Fruit fly (Drosophila melanogaster) ovary, adult (tissue): ENCODE data around the gene mab-21.

Experiments
- CG17801 ChIP-seq: fragments of 200-800 bp; optimal IDR thresholded peaks from 2 replicates; lab custom pipeline; 2019; ENCODE audit warnings: missing biosample characterization, mild to moderate bottlenecking, missing genetic modification characterization, moderate library complexity; ENCODE audit not compliant: partially characterized antibody

The mab-21 gene

DNA sequence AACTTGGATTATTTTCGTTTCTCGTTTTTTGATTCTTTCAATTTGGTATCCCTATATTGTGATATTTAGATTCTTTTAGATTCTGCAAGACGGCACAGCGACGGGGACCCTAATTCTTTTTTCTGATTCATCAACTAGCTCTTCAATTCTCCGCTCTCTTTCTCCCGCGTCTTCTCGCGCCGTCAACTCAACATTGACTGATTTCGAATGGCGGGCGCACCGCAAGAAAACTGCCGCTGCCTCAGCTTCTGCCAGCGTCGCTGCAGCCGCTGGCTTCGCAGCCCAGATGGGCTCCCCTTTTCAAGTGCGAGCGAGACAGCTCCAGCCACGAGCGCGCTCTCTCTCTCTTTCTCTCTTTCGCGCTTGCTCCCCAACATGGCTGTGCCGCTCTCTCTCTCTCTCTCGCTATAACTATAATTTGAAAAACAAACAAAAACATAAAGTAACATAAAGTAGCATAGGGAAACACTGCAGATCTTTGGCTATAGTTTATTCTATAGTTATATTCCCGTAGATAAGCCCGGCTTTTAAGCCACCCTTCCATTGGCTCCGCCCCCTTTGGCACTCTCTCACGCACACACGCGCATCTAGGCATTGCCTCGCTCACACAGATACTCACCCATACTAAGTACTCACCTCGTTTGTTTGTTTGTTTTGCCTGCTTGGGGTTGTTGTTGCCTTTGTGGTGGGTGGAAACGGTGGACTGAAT lies at the start of gene mab-21:
TSS of gene mab-21 (minus strand) at position 206 of the 709 bp plus-strand sequence.
- TF ChIP-seq CG17801, result no peak

- no peak for TF ChIP-seq CG17801
Observed at dm6 chrX:6062160-6062559, 49.2 kb upstream of the mab-21 start.

DNA sequence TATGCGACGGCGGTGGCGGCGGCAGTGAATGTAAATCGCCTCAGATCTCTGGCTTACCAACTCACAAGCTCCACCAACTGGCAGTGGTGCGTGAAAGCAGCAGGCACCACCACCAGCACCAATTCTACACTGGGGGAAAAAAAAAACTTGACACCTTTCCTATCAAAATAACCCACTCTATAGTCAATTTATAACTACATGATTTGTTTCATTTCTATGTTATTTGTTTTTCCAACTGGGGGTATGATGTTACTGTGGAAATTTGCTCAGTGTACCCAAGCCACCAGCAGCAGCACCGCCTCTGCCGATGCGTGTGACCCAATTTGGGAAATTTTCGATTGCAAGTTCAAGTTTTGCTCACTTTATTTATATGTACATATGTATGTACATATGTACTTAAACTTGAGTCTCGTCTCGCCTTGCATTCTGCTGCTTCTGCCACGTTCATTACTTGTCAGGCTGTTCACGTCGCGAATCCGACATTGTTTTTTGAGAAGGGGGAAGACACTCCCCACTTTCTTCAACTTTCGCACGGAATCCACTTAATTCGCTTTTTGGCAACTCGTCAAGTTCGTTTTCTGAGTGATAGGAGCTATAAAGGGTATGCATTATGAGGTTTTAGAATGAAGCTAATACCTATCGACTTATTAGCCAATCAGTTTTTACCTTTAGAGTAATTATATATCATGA lies 46.3 kb upstream of the mab-21 start:
- no peak for TF ChIP-seq CG17801

- no peak for TF ChIP-seq CG17801
Observed at dm6 chrX:6054031-6054430, 41.0 kb upstream of the mab-21 start.

DNA sequence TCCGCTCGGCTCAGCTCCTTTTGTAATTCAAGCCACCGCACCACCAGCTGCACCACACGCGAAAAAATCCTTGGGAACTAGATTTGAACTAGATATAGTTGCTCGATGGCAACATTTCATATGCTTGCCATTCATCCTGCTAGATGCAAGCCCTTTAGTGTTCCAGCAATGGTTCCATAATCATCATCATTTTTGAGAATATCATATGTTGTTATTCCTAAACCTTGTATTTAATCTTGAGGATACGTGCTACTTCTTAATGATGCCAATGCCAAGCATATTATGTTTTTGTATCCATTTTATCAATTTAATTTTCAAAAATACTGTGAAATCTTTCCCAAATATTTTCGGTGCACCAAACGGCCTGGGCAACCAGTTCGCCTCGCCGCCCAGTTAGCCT lies 39.9 kb upstream of the mab-21 start:
- TF ChIP-seq CG17801, result no peak

DNA sequence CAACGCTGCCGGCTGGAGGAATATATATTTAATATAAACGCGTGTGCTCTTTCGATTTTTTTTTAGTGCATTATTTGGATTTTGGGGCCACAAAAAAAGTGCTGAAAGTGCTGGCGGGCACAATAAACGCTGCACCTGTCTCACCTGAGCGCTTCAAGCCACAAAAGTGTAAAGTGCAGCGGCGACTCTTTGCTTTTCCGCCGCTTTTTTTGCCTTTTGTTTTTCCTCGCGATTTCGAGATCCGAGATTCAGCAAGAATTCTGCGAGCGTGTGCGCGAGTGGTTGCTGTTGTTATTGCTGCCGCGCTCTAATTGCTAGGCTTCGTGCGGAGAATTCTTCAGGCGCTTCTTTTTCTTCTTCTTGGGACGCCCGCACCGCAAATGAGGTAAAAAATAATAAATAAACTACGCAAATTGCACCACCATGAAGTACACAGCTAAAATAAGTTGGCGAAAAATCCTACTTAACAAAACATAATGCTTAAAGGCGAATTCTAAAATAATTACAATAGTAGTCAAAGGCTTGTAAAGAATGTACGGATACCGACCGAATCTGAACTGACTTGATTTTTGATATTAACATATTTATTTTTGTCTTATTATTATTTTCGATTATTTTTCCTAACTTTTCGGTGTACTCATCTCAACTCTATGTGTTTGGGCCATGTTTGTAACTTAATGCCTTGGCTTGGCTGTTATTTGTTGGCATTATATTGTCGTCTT lies 38.1 kb upstream of the mab-21 start:
- TF ChIP-seq CG17801, result peak; percentile 35

- TF ChIP-seq CG17801, result no peak
Observed at dm6 chrX:6050282-6050934, 37.4 kb upstream of the mab-21 start, which contains the start of gene CG5921. Gene CG5921, plus strand, starts transcription at chrX:6050828.

- TF ChIP-seq CG17801, result no peak
Observed at dm6 chrX:6039431-6040016, 26.5 kb upstream of the mab-21 start, which contains the start of gene CG5937. Gene CG5937, plus strand, starts transcription at chrX:6040005.

DNA sequence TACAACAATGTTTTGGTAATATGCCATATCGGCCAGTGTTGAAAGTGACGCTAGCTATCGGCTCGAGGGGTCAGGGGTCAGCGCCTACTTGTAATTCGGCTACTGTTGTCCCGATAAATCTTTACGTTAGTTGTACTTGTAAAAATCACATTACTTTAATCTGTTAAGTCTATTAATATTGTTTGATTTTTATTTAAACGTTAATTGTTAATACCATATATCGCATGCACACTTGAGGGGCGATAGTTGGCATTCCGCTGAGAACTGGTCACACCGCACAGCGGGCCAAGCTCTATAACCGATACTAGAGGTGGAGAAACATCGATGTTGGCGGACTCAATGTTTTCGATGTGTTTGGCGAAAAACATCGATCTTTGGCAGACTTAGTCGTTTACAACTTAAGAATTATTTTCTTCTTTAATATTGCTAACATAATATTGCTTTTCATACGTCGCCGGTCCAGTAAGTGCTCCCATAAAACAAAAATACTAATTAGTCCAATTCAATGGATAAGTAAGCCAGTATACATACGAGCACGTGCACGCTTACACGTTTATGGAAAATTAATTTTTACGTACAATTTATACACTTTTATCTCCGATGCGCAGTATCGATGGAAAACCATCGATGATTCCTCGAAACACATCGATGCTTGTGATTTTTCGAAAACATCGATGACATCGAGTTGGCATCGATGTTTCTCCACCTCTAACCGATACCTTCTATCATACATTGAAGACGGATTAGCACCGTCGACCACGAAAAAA lies 24.4 kb upstream of the mab-21 start, which contains the start of the genes rux and MCTS1:
TSS of gene rux (minus strand) at position 621 of the 767 bp plus-strand sequence.
TSS of gene MCTS1 (plus strand) at position 713 of the 767 bp plus-strand sequence.
- peak; percentile 24 for TF ChIP-seq CG17801

dm6 chrX:6035359-6035758 lies 22.4 kb upstream of the mab-21 start:
- no peak for TF ChIP-seq CG17801

dm6 chrX:6034741-6035140 lies 21.8 kb upstream of the mab-21 start:
- TF ChIP-seq CG17801, result no peak

dm6 chrX:6032826-6033225 lies 19.8 kb upstream of the mab-21 start:
- TF ChIP-seq CG17801, result no peak

DNA sequence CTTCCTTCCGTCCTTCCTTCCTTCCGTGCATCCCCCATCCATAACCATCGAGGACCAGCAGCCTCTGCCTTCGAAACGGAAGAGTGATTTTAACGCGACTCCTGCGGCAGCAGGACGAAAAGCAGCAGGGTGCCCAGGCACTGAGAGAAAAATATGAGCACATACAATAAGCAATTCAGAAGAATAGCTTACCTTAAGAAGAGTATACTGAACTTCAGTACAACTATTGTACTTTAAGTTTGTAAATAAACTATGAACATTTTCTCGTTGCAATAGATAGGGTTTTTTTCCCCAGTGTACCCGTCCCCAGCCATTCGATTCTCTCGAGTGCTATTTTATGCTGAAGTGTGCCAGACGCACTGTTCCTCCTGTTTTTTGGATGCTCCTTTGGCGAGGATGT lies 18.7 kb upstream of the mab-21 start:
- no peak for TF ChIP-seq CG17801

- TF ChIP-seq CG17801, result no peak
Observed at dm6 chrX:6030593-6030992, 17.6 kb upstream of the mab-21 start.

DNA sequence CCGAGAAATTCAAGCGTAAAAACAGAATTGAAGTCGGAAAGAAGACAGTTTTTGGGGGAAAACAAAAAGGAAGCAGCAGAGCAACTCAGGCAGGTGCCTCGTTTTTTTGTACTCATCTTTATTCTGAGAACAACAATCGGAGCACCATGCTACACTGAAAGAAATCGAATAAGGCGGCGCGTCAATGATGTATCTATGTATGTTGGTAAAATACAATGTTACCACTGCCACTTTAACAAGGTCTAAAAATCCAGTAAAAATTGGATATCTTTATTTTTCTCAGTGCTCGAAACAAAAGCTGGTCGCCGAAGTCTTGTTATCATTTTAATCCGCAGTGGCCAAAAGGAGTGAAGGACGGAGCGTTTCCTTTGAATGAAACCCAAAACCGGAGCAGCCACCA lies 17.0 kb upstream of the mab-21 start:
- no peak for TF ChIP-seq CG17801
